Worm (Caenorhabditis elegans) whole organism, early embryonic: ENCODE data around the gene ZK1240.11.

Source experiments
- ama-1 ChIP-seq: fragments of 150-350 bp; optimal IDR thresholded peaks from 2 replicates; lab custom pipeline; 2014
- flt-1 ChIP-seq: fragments of 200-800 bp; sonication (Bioruptor generic); IDR thresholded peaks from 2 replicates; pipeline ENCODE4 v1.3.6; 2022; ENCODE audit warnings: missing genetic modification characterization, missing compliant biosample characterization
- hnd-1 ChIP-seq: sonication (generic microtip); optimal IDR thresholded peaks from 2 replicates; lab custom pipeline; 2016; ENCODE audit warnings: missing genetic modification characterization, missing compliant biosample characterization
- tra-4 ChIP-seq: sonication (generic microtip); optimal IDR thresholded peaks from 2 replicates; lab custom pipeline; 2017; ENCODE audit warnings: missing genetic modification characterization, missing compliant biosample characterization

- no peak for TF ChIP-seq tra-4 (tag; lab: Kevin White, UChicago)
- no peak for TF ChIP-seq flt-1 (GFP tag; lab: Robert Waterston, UW)
- no peak for TF ChIP-seq hnd-1 (tag; lab: Kevin White, UChicago)
- no peak for TF ChIP-seq ama-1 (lab: Kevin White, UChicago)
Observed at ce11 chrII:2277418-2277817, 47.6 kb upstream of the ZK1240.11 start, which contains the start of gene K09F6.15.
